Fruit fly (Drosophila melanogaster): ENCODE data around the gene alpha-Man-IIa.
A peak's percentile ranks its signal among the peaks of the same experiment; 100 is the strongest.

DNA sequence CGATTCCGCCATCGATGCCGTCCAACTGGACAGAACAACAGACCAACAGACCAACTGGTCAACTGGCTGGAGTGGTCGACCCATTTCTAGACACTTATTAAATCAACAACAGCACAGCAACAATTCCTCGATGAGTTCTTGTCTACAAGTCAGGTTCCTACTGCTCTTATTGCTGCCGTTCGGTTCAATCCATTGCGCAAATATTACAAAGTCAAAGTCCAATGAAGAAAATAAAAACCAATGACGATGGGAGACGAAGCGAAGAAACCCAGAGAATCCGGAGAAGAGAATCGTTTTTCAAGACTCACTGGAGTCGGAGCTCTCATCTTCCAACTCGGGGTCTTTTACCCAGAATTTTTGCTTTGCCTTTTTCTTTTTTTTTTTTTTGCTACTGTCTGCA is 23.4 kb upstream of the alpha-Man-IIa start:
- TF ChIP-seq Eip78C (GFP tag) (peak; percentile 24), CG8119 (GFP tag; IDR thresholded peaks at IDR 0.05) (peak; percentile 63; the same call in 1 of the 3 replicates), CG15336 (GFP tag; IDR thresholded peaks at IDR 0.05) (peak; percentile 41; the same call in 1 of the 2 replicates), CG11762 (GFP tag; optimal IDR thresholded peaks at IDR 0.05; ENCODE audit: insufficient read depth) (peak; percentile 5), CG16779 (tag; optimal IDR thresholded peaks at IDR 0.05) (peak; percentile 66), CG10669 (GFP tag; optimal IDR thresholded peaks at IDR 0.05) (peak; percentile 46), achi (GFP tag; optimal IDR thresholded peaks at IDR 0.05) (no peak), Gug (GFP tag; IDR thresholded peaks at IDR 0.05) (no peak)
